Fruit fly (Drosophila melanogaster) whole organism, embryonic: ENCODE data around the gene CG11664.

ENCODE experiments used
- Asciz ChIP-seq: fragments of 200-800 bp; sonication (Bioruptor generic); optimal IDR thresholded peaks from 2 replicates; lab custom pipeline; 2017; ENCODE audit warnings: missing biosample characterization, mild to moderate bottlenecking, missing genetic modification characterization, missing genetic modification reagents
- BEAF-32 ChIP-seq: fragments of 200-800 bp; sonication (Bioruptor generic); optimal IDR thresholded peaks from 3 replicates; lab custom pipeline; 2017; ENCODE audit warnings: missing biosample characterization, missing genetic modification characterization, mild to moderate bottlenecking, moderate library complexity, missing genetic modification reagents
- Bteb2 ChIP-seq: fragments of 200-800 bp; sonication (Bioruptor generic); optimal IDR thresholded peaks from 2 replicates; lab custom pipeline; 2016; ENCODE audit warnings: missing biosample characterization, missing genetic modification characterization
- CG10462 ChIP-seq: fragments of 200-800 bp; sonication (Bioruptor generic); optimal IDR thresholded peaks from 2 replicates; lab custom pipeline; 2016; ENCODE audit warnings: missing biosample characterization, missing genetic modification characterization
- CG11398 ChIP-seq: fragments of 200-800 bp; sonication (Bioruptor generic); optimal IDR thresholded peaks from 2 replicates; lab custom pipeline; 2016; ENCODE audit warnings: missing biosample characterization, missing genetic modification characterization
- CG12104 ChIP-seq: fragments of 200-800 bp; sonication (Bioruptor generic); optimal IDR thresholded peaks from 3 replicates; lab custom pipeline; 2016; ENCODE audit warnings: missing biosample characterization, missing genetic modification characterization
- CG1233 ChIP-seq: fragments of 200-800 bp; sonication (Bioruptor generic); optimal IDR thresholded peaks from 4 replicates; lab custom pipeline; 2018; ENCODE audit warnings: missing biosample characterization, mild to moderate bottlenecking, missing genetic modification characterization
- CG12942 ChIP-seq: fragments of 200-800 bp; sonication (Bioruptor generic); optimal IDR thresholded peaks from 3 replicates; lab custom pipeline; 2016; ENCODE audit warnings: missing biosample characterization, missing genetic modification characterization
- CG16815 ChIP-seq: fragments of 200-800 bp; sonication (Bioruptor generic); optimal IDR thresholded peaks from 3 replicates; lab custom pipeline; 2017; ENCODE audit warnings: missing biosample characterization, mild to moderate bottlenecking, missing genetic modification characterization
- CG17328 ChIP-seq: fragments of 200-800 bp; sonication (Bioruptor generic); IDR thresholded peaks from 2 replicates; pipeline ENCODE4 v1.3.6; 2022; ENCODE audit warnings: missing biosample characterization, missing genetic modification characterization
- CG17359 ChIP-seq: fragments of 200-800 bp; sonication (Bioruptor generic); optimal IDR thresholded peaks from 3 replicates; lab custom pipeline; 2018; ENCODE audit warnings: missing biosample characterization, mild to moderate bottlenecking, missing genetic modification characterization, moderate library complexity
- CG17568 ChIP-seq: fragments of 200-800 bp; sonication (Bioruptor generic); optimal IDR thresholded peaks from 2 replicates; lab custom pipeline; 2018; ENCODE audit warnings: missing biosample characterization, mild to moderate bottlenecking, missing genetic modification characterization, moderate library complexity
- CG17829 ChIP-seq: fragments of 200-800 bp; optimal IDR thresholded peaks from 2 replicates; lab custom pipeline; 2019; ENCODE audit warnings: missing biosample characterization, mild to moderate bottlenecking, missing genetic modification characterization, moderate library complexity
- CG18476 ChIP-seq: fragments of 200-800 bp; sonication (Bioruptor generic); optimal IDR thresholded peaks from 2 replicates; lab custom pipeline; 2016; ENCODE audit warnings: missing biosample characterization, mild to moderate bottlenecking, missing genetic modification characterization
- CG30431 ChIP-seq: fragments of 200-800 bp; sonication (Bioruptor generic); optimal IDR thresholded peaks from 2 replicates; lab custom pipeline; 2017; ENCODE audit warnings: missing biosample characterization, missing genetic modification characterization
- CG4404 ChIP-seq: fragments of 200-800 bp; sonication (Bioruptor generic); IDR thresholded peaks from 2 replicates; pipeline ENCODE4 v1.3.6; 2022; ENCODE audit warnings: missing biosample characterization, missing genetic modification characterization
- CG4820 ChIP-seq: fragments of 200-800 bp; sonication (Bioruptor generic); optimal IDR thresholded peaks from 3 replicates; lab custom pipeline; 2016; ENCODE audit warnings: missing biosample characterization, missing genetic modification characterization
- CG6689 ChIP-seq: fragments of 200-800 bp; sonication (Bioruptor generic); IDR thresholded peaks from 2 replicates; pipeline ENCODE4 v1.3.6; 2022; ENCODE audit warnings: missing biosample characterization, missing genetic modification characterization
- CG6791 ChIP-seq: fragments of 200-800 bp; sonication (Bioruptor generic); IDR thresholded peaks from 3 replicates; pipeline ENCODE4 v1.3.6; 2022; ENCODE audit warnings: missing biosample characterization, missing genetic modification characterization; ENCODE audit not compliant: partially characterized antibody
- CG8281 ChIP-seq: fragments of 200-800 bp; sonication (Bioruptor generic); optimal IDR thresholded peaks from 2 replicates; lab custom pipeline; 2018; ENCODE audit warnings: missing biosample characterization, mild to moderate bottlenecking, missing genetic modification characterization, moderate library complexity
- CG8388 ChIP-seq: fragments of 200-800 bp; sonication (Bioruptor generic); optimal IDR thresholded peaks from 2 replicates; lab custom pipeline; 2019; ENCODE audit warnings: missing biosample characterization, mild to moderate bottlenecking, missing genetic modification characterization, moderate library complexity
- CG9609 ChIP-seq: fragments of 200-800 bp; sonication (Bioruptor generic); optimal IDR thresholded peaks from 3 replicates; lab custom pipeline; 2016; ENCODE audit warnings: missing biosample characterization, missing genetic modification characterization
- CkIIα-i1 ChIP-seq: fragments of 200-800 bp; sonication (Bioruptor generic); IDR thresholded peaks from 2 replicates; pipeline ENCODE4 v1.3.6; 2022; ENCODE audit warnings: missing biosample characterization, missing genetic modification characterization
- D19A ChIP-seq: fragments of 200-800 bp; optimal IDR thresholded peaks from 3 replicates; lab custom pipeline; 2019; ENCODE audit warnings: missing biosample characterization, mild to moderate bottlenecking, missing genetic modification characterization, moderate library complexity
- GATAe ChIP-seq: fragments of 200-800 bp; sonication (Bioruptor generic); conservative IDR thresholded peaks from 2 replicates; pipeline ENCODE4 v1.3.6; 2022; ENCODE audit warnings: missing biosample characterization, missing genetic modification characterization
- HHEX ChIP-seq: fragments of 200-800 bp; sonication (Bioruptor generic); optimal IDR thresholded peaks from 3 replicates; lab custom pipeline; 2017; ENCODE audit warnings: missing biosample characterization, mild to moderate bottlenecking, missing genetic modification characterization, missing genetic modification reagents
- Hmx ChIP-seq: fragments of 200-800 bp; sonication (Bioruptor generic); optimal IDR thresholded peaks from 2 replicates; lab custom pipeline; 2016; ENCODE audit warnings: missing biosample characterization, missing genetic modification characterization
- Hr78 ChIP-seq, 2 experiments: fragments of 200-800 bp in 1 of 2; fragments of >200 bp in 1 of 2; sonication (Bioruptor generic) in 1 of 2; optimal IDR thresholded peaks; 2 replicates each; lab custom pipeline; 2017 to 2019; ENCODE audit warnings: missing biosample characterization in 2 of 2, missing genetic modification characterization in 2 of 2, mild to moderate bottlenecking in 1 of 2, moderate library complexity in 1 of 2
- Meics ChIP-seq: fragments of 200-800 bp; sonication (Bioruptor generic); optimal IDR thresholded peaks from 2 replicates; lab custom pipeline; 2017; ENCODE audit warnings: missing biosample characterization, mild to moderate bottlenecking, missing genetic modification characterization
- Poxn ChIP-seq: fragments of 200-800 bp; sonication (Bioruptor generic); IDR thresholded peaks from 2 replicates; pipeline ENCODE4 v1.3.6; 2022; ENCODE audit warnings: missing biosample characterization, missing genetic modification characterization
- Side ChIP-seq: fragments of 200-800 bp; sonication (Bioruptor generic); optimal IDR thresholded peaks from 2 replicates; lab custom pipeline; 2016; ENCODE audit warnings: missing biosample characterization, missing genetic modification characterization
- ap ChIP-seq: fragments of 200-800 bp; sonication (Bioruptor generic); IDR thresholded peaks from 2 replicates; pipeline ENCODE4 v1.3.6; 2022; ENCODE audit warnings: missing biosample characterization, missing genetic modification characterization
- da ChIP-seq: fragments of 200-800 bp; sonication (Bioruptor generic); optimal IDR thresholded peaks from 2 replicates; lab custom pipeline; 2016; ENCODE audit warnings: missing biosample characterization, missing genetic modification characterization
- dmrt11E ChIP-seq: fragments of 200-800 bp; sonication (Bioruptor generic); optimal IDR thresholded peaks from 3 replicates; lab custom pipeline; 2018; ENCODE audit warnings: missing biosample characterization, mild to moderate bottlenecking, missing genetic modification characterization, moderate library complexity
- eve ChIP-seq, 2 experiments: fragments of >200 bp; optimal IDR thresholded peaks; 2 replicates each; lab custom pipeline; 2017; ENCODE audit warnings: missing biosample characterization in 2 of 2, missing genetic modification characterization in 2 of 2
- gfzf ChIP-seq: fragments of 200-800 bp; sonication (Bioruptor generic); optimal IDR thresholded peaks from 2 replicates; lab custom pipeline; 2016; ENCODE audit warnings: missing biosample characterization, mild to moderate bottlenecking, missing genetic modification characterization, moderate library complexity
- hb ChIP-seq: fragments of 200-800 bp; sonication (Bioruptor generic); IDR thresholded peaks from 3 replicates; pipeline ENCODE4 v1.3.6; 2022; ENCODE audit warnings: missing biosample characterization, missing genetic modification characterization; ENCODE audit not compliant: partially characterized antibody
- hbn ChIP-seq: fragments of 200-800 bp; sonication (Bioruptor generic); IDR thresholded peaks from 2 replicates; pipeline ENCODE4 v1.3.6; 2022; ENCODE audit warnings: missing biosample characterization, missing genetic modification characterization; ENCODE audit not compliant: partially characterized antibody
- hth ChIP-seq: fragments of >200 bp; optimal IDR thresholded peaks from 2 replicates; lab custom pipeline; 2017; ENCODE audit warnings: inconsistent platforms
- maf-S ChIP-seq: fragments of 200-800 bp; sonication (Bioruptor generic); optimal IDR thresholded peaks from 2 replicates; lab custom pipeline; 2016; ENCODE audit warnings: missing biosample characterization, missing genetic modification characterization
- mirr ChIP-seq: fragments of 200-800 bp; sonication (Bioruptor generic); optimal IDR thresholded peaks from 3 replicates; lab custom pipeline; 2018; ENCODE audit warnings: missing biosample characterization, mild to moderate bottlenecking, missing genetic modification characterization
- nau ChIP-seq: fragments of 200-800 bp; sonication (Bioruptor generic); optimal IDR thresholded peaks from 3 replicates; lab custom pipeline; 2017; ENCODE audit warnings: missing biosample characterization, mild to moderate bottlenecking, missing genetic modification characterization, missing genetic modification reagents
- nerfin-1 ChIP-seq: fragments of 200-800 bp; sonication (Bioruptor generic); optimal IDR thresholded peaks from 3 replicates; lab custom pipeline; 2019; ENCODE audit warnings: missing biosample characterization, mild to moderate bottlenecking, missing genetic modification characterization, moderate library complexity
- nom ChIP-seq: fragments of 200-800 bp; sonication (Bioruptor generic); optimal IDR thresholded peaks from 2 replicates; lab custom pipeline; 2017; ENCODE audit warnings: missing biosample characterization, missing genetic modification characterization, mild to moderate bottlenecking, moderate library complexity, missing genetic modification reagents
- pita ChIP-seq: fragments of 200-800 bp; sonication (Bioruptor generic); optimal IDR thresholded peaks from 2 replicates; lab custom pipeline; 2017; ENCODE audit warnings: missing biosample characterization, mild to moderate bottlenecking, missing genetic modification characterization
- pzg ChIP-seq: fragments of 200-800 bp; sonication (Bioruptor generic); optimal IDR thresholded peaks from 3 replicates; lab custom pipeline; 2018; ENCODE audit warnings: missing biosample characterization, mild to moderate bottlenecking, missing genetic modification characterization, moderate library complexity
- stwl ChIP-seq: fragments of 200-800 bp; sonication (Bioruptor generic); optimal IDR thresholded peaks from 3 replicates; lab custom pipeline; 2018; ENCODE audit warnings: missing biosample characterization, mild to moderate bottlenecking, missing genetic modification characterization, moderate library complexity
- zen2 ChIP-seq: fragments of 200-800 bp; sonication (Bioruptor generic); IDR thresholded peaks from 3 replicates; pipeline ENCODE4 v1.3.6; 2022; ENCODE audit warnings: missing biosample characterization, missing genetic modification characterization; ENCODE audit not compliant: partially characterized antibody

Gene CG11664

dm6 chrX:900725-901345, 25.3 kb downstream of the CG11664 start (continued):
- peak; percentile 57 for TF ChIP-seq dmrt11E (tag; lab: Kevin White, UChicago)
- TF ChIP-seq CkIIα-i1 (GFP tag; lab: Robert Waterston, UW): no peak
- peak; percentile 45 for TF ChIP-seq Asciz
- TF ChIP-seq stwl (tag; lab: Kevin White, UChicago): no peak
- peak; percentile 78 for TF ChIP-seq CG17829 (tag; lab: Kevin White, UChicago)
- TF ChIP-seq hth (lab: Kevin White, UChicago): no peak
- peak; percentile 74 for TF ChIP-seq CG8388 (GFP tag; lab: Kevin White, UChicago)
- peak; percentile 62 for TF ChIP-seq Bteb2 (GFP tag; lab: Kevin White, UChicago)
- TF ChIP-seq CG17568 (GFP tag; lab: Kevin White, UChicago): peak; percentile 53
- peak; percentile 76 for TF ChIP-seq nau (GFP tag; lab: Kevin White, UChicago)
- peak; percentile 29 for TF ChIP-seq da (GFP tag; lab: Kevin White, UChicago)
- peak; percentile 52 for TF ChIP-seq CG8281 (tag; lab: Kevin White, UChicago)
- peak; percentile 78 for TF ChIP-seq Meics (GFP tag; lab: Kevin White, UChicago)
- peak in 1 of 2 experiments; percentile 22 for TF ChIP-seq Hr78 (GFP tag; optimal IDR thresholded peaks at IDR 0.05; lab: Kevin White, UChicago)
- TF ChIP-seq CG18476 (GFP tag; lab: Kevin White, UChicago): peak; percentile 42
- peak; percentile 54 for TF ChIP-seq nerfin-1 (tag; lab: Kevin White, UChicago)
- TF ChIP-seq eve (GFP tag; optimal IDR thresholded peaks at IDR 0.05; lab: Kevin White, UChicago): peak in 1 of 2 experiments; percentile 94
- no peak for TF ChIP-seq hbn (GFP tag; lab: Robert Waterston, UW)
- peak; percentile 76 for TF ChIP-seq CG12942
- TF ChIP-seq D19A: peak; percentile 59
- peak; percentile 51 for TF ChIP-seq CG1233 (GFP tag; lab: Kevin White, UChicago)
- peak; percentile 79 for TF ChIP-seq CG9609
- TF ChIP-seq CG12104: no peak
- peak; percentile 86 for TF ChIP-seq Side
- TF ChIP-seq pita: no peak
- no peak for TF ChIP-seq pzg (GFP tag; lab: Kevin White, UChicago)
- peak; percentile 84 for TF ChIP-seq nom (GFP tag; lab: Kevin White, UChicago)
- peak; percentile 56 for TF ChIP-seq CG4404
- peak; percentile 67 for TF ChIP-seq CG30431 (GFP tag; lab: Kevin White, UChicago)
- TF ChIP-seq CG10462 (GFP tag; lab: Kevin White, UChicago): peak; percentile 38
- peak; percentile 67 for TF ChIP-seq maf-S (GFP tag; lab: Kevin White, UChicago)
- peak; percentile 87 for TF ChIP-seq CG17328
- 0 out of 2 replicates have a peak, but pooled peaks have one; percentile 23 for TF ChIP-seq Poxn (GFP tag; lab: Robert Waterston, UW)
- TF ChIP-seq mirr (GFP tag; lab: Kevin White, UChicago): peak; percentile 51
- TF ChIP-seq hb: no peak
- no peak; the same call in 1 of the 2 replicates for TF ChIP-seq GATAe (GFP tag; lab: Robert Waterston, UW)
- TF ChIP-seq Hmx (GFP tag; lab: Kevin White, UChicago): no peak
- TF ChIP-seq BEAF-32 (GFP tag; lab: Kevin White, UChicago): no peak
- no peak for TF ChIP-seq zen2 (GFP tag; lab: Robert Waterston, UW)
- TF ChIP-seq CG16815 (GFP tag; lab: Kevin White, UChicago): peak; percentile 60
- TF ChIP-seq gfzf (GFP tag; lab: Kevin White, UChicago): no peak
- peak; percentile 73 for TF ChIP-seq HHEX
- no peak for TF ChIP-seq CG6791 (GFP tag; lab: Robert Waterston, UW)
- peak; percentile 79 for TF ChIP-seq CG11398
- peak; percentile 61 for TF ChIP-seq CG4820 (GFP tag; lab: Kevin White, UChicago)
- peak; percentile 74 for TF ChIP-seq ap (GFP tag; lab: Robert Waterston, UW)
- peak; percentile 82 for TF ChIP-seq CG17359
- TF ChIP-seq CG6689 (GFP tag; lab: Robert Waterston, UW): peak; percentile 84
